Worm (Caenorhabditis elegans) whole organism, young adult: Measurements from ENCODE around the gene brp-1.

ENCODE experiments used
- B0019.2 ChIP-seq: fragments of 200-800 bp; sonication (Bioruptor generic); conservative IDR thresholded peaks from 2 replicates; pipeline ENCODE4 v1.3.6; 2022; ENCODE audit warnings: missing genetic modification reagents, missing genetic modification characterization, missing compliant biosample characterization
- F23B12.7 ChIP-seq: sonication (generic microtip); optimal IDR thresholded peaks from 2 replicates; lab custom pipeline; 2017; ENCODE audit warnings: missing genetic modification characterization, mild to moderate bottlenecking, missing compliant biosample characterization, antibody characterized with exemption, moderate library complexity; ENCODE audit not compliant: insufficient read depth
- F33H1.4 ChIP-seq: fragments of 200-800 bp; sonication (Bioruptor generic); IDR thresholded peaks from 2 replicates; pipeline ENCODE4 v1.3.6; 2022; ENCODE audit warnings: missing genetic modification reagents, missing genetic modification characterization, missing compliant biosample characterization
- F49E8.2 ChIP-seq: sonication (generic microtip); optimal IDR thresholded peaks from 3 replicates; lab custom pipeline; 2017; ENCODE audit warnings: missing genetic modification characterization, mild to moderate bottlenecking, missing compliant biosample characterization, antibody characterized with exemption, moderate library complexity; ENCODE audit not compliant: insufficient read depth
- F55B11.4 ChIP-seq: sonication (generic microtip); optimal IDR thresholded peaks from 2 replicates; lab custom pipeline; 2016; ENCODE audit warnings: missing compliant biosample characterization, missing genetic modification characterization, borderline replicate concordance; ENCODE audit not compliant: insufficient read depth
- F57C9.4 ChIP-seq: sonication (generic microtip); optimal IDR thresholded peaks from 2 replicates; lab custom pipeline; 2017; ENCODE audit warnings: mild to moderate bottlenecking, missing genetic modification characterization, missing compliant biosample characterization
- K11D2.4 ChIP-seq: fragments of 200-800 bp; sonication (Bioruptor generic); IDR thresholded peaks from 2 replicates; pipeline ENCODE4 v1.3.6; 2022; ENCODE audit warnings: missing genetic modification reagents, missing genetic modification characterization, missing compliant biosample characterization
- Y53G8AR.9 ChIP-seq: fragments of 200-800 bp; sonication (Bioruptor generic); conservative IDR thresholded peaks from 2 replicates; pipeline ENCODE4 v1.3.6; 2022; ENCODE audit warnings: missing genetic modification reagents, missing genetic modification characterization, missing compliant biosample characterization
- Y56A3A.18 ChIP-seq: fragments of 200-800 bp; sonication (Bioruptor generic); IDR thresholded peaks from 2 replicates; pipeline ENCODE4 v1.3.6; 2022; ENCODE audit warnings: missing genetic modification reagents, missing genetic modification characterization, missing compliant biosample characterization
- Y67H2A.10 ChIP-seq: fragments of 200-800 bp; sonication (Bioruptor generic); conservative IDR thresholded peaks from 2 replicates; pipeline ENCODE4 v1.3.6; 2022; ENCODE audit warnings: missing genetic modification reagents, missing genetic modification characterization, missing compliant biosample characterization
- akir-1 ChIP-seq: fragments of 200-800 bp; sonication (Bioruptor generic); optimal IDR thresholded peaks from 2 replicates; lab custom pipeline; 2018; ENCODE audit warnings: mild to moderate bottlenecking, missing genetic modification characterization, moderate library complexity, missing compliant biosample characterization
- aptf-2 ChIP-seq: fragments of 200-800 bp; sonication (Bioruptor generic); conservative IDR thresholded peaks from 2 replicates; pipeline ENCODE4 v1.3.6; 2022; ENCODE audit warnings: missing genetic modification reagents, missing genetic modification characterization, missing compliant biosample characterization
- aptf-3 ChIP-seq: fragments of 200-800 bp; sonication (Bioruptor generic); IDR thresholded peaks from 2 replicates; pipeline ENCODE4 v1.3.6; 2022; ENCODE audit warnings: missing genetic modification characterization, missing compliant biosample characterization
- atf-7 ChIP-seq: sonication (generic microtip); optimal IDR thresholded peaks from 2 replicates; lab custom pipeline; 2017; ENCODE audit warnings: mild to moderate bottlenecking, missing genetic modification characterization, missing compliant biosample characterization
- attf-6 ChIP-seq: fragments of 200-800 bp; sonication (Bioruptor generic); IDR thresholded peaks from 2 replicates; pipeline ENCODE4 v1.3.6; 2022; ENCODE audit warnings: missing genetic modification reagents, missing genetic modification characterization, missing compliant biosample characterization
- bed-1 ChIP-seq: fragments of 200-800 bp; sonication (Bioruptor generic); IDR thresholded peaks from 2 replicates; pipeline ENCODE4 v1.3.6; 2022; ENCODE audit warnings: missing genetic modification reagents, missing genetic modification characterization, missing compliant biosample characterization
- cebp-1 ChIP-seq, 2 experiments: fragments of 200-800 bp in 1 of 2; sonication (Bioruptor generic) in 1 of 2; sonication (generic microtip) in 1 of 2; IDR thresholded peaks in 1 of 2; optimal IDR thresholded peaks in 1 of 2; 2 replicates each; pipeline versions ENCODE4 v1.3.6 to Lab custom; 2017 to 2022; ENCODE audit warnings: missing compliant biosample characterization in 2 of 2, missing genetic modification characterization in 2 of 2, mild to moderate bottlenecking in 1 of 2, missing genetic modification reagents in 1 of 2, moderate library complexity in 1 of 2
- ceh-58 ChIP-seq: fragments of 200-800 bp; sonication (Bioruptor generic); IDR thresholded peaks from 2 replicates; pipeline ENCODE4 v1.3.6; 2022; ENCODE audit warnings: missing genetic modification characterization, missing compliant biosample characterization
- ceh-79 ChIP-seq: sonication (generic microtip); optimal IDR thresholded peaks from 2 replicates; lab custom pipeline; 2017; ENCODE audit warnings: mild to moderate bottlenecking, missing genetic modification characterization, missing compliant biosample characterization
- chd-7 ChIP-seq: sonication (generic microtip); optimal IDR thresholded peaks from 2 replicates; lab custom pipeline; 2016; ENCODE audit warnings: mild to moderate bottlenecking, missing genetic modification characterization, moderate library complexity, missing compliant biosample characterization
- dox-1 ChIP-seq: fragments of 200-800 bp; sonication (Bioruptor generic); IDR thresholded peaks from 2 replicates; pipeline ENCODE4 v1.3.6; 2022; ENCODE audit warnings: missing genetic modification reagents, missing genetic modification characterization, missing compliant biosample characterization
- efl-1 ChIP-seq: fragments of 150-350 bp; optimal IDR thresholded peaks from 2 replicates; lab custom pipeline; 2014; ENCODE audit warnings: missing biosample characterization, missing genetic modification reagents, missing genetic modification characterization
- egl-18 ChIP-seq: fragments of 200-800 bp; sonication (Bioruptor generic); IDR thresholded peaks from 2 replicates; pipeline ENCODE4 v1.3.6; 2022; ENCODE audit warnings: missing genetic modification reagents, missing genetic modification characterization, missing compliant biosample characterization
- egl-44 ChIP-seq: fragments of 200-800 bp; sonication (Bioruptor generic); IDR thresholded peaks from 2 replicates; pipeline ENCODE4 v1.3.6; 2022; ENCODE audit warnings: missing genetic modification reagents, missing genetic modification characterization, missing compliant biosample characterization
- ekl-4 ChIP-seq: fragments of 200-800 bp; sonication (Bioruptor generic); IDR thresholded peaks from 2 replicates; pipeline ENCODE4 v1.3.6; 2022; ENCODE audit warnings: missing genetic modification reagents, missing genetic modification characterization, missing compliant biosample characterization
- ets-4 ChIP-seq: fragments of 200-800 bp; sonication (Bioruptor generic); optimal IDR thresholded peaks from 2 replicates; lab custom pipeline; 2018; ENCODE audit warnings: mild to moderate bottlenecking, missing genetic modification characterization, missing compliant biosample characterization
- fkh-3 ChIP-seq: sonication (generic microtip); optimal IDR thresholded peaks from 2 replicates; lab custom pipeline; 2016; ENCODE audit warnings: mild to moderate bottlenecking, missing genetic modification characterization, missing compliant biosample characterization
- hlh-12 ChIP-seq: sonication (generic microtip); optimal IDR thresholded peaks from 2 replicates; lab custom pipeline; 2016; ENCODE audit warnings: missing genetic modification characterization, missing compliant biosample characterization
- hmg-1.2 ChIP-seq: fragments of 200-800 bp; sonication (Bioruptor generic); IDR thresholded peaks from 2 replicates; pipeline ENCODE4 v1.3.6; 2022; ENCODE audit warnings: missing genetic modification reagents, missing genetic modification characterization, missing compliant biosample characterization
- hsf-1 ChIP-seq: fragments of 200-800 bp; sonication (Bioruptor generic); IDR thresholded peaks from 2 replicates; pipeline ENCODE4 v1.3.6; 2022; ENCODE audit warnings: missing genetic modification reagents, missing genetic modification characterization, missing compliant biosample characterization
- lag-1 ChIP-seq: fragments of 200-800 bp; sonication (Bioruptor generic); IDR thresholded peaks from 2 replicates; pipeline ENCODE4 v1.3.6; 2022; ENCODE audit warnings: missing genetic modification reagents, missing genetic modification characterization, missing compliant biosample characterization
- lin-26 ChIP-seq: fragments of 200-800 bp; sonication (Bioruptor generic); IDR thresholded peaks from 2 replicates; pipeline ENCODE4 v1.3.6; 2022; ENCODE audit warnings: missing genetic modification reagents, missing genetic modification characterization, missing compliant biosample characterization
- lin-40 ChIP-seq: sonication (generic microtip); optimal IDR thresholded peaks from 2 replicates; lab custom pipeline; 2016; ENCODE audit warnings: missing genetic modification characterization, mild to moderate bottlenecking, missing compliant biosample characterization, missing genotype, missing genetic modification reagents
- lsl-1 ChIP-seq: fragments of 200-800 bp; sonication (Bioruptor generic); optimal IDR thresholded peaks from 2 replicates; lab custom pipeline; 2018; ENCODE audit warnings: mild to moderate bottlenecking, missing genetic modification characterization, moderate library complexity, missing compliant biosample characterization
- lsy-27 ChIP-seq: sonication (generic microtip); optimal IDR thresholded peaks from 2 replicates; lab custom pipeline; 2017; ENCODE audit warnings: missing genetic modification characterization, mild to moderate bottlenecking, missing compliant biosample characterization, antibody characterized with exemption, missing genotype, borderline replicate concordance; ENCODE audit not compliant: insufficient read depth
- madf-10 ChIP-seq: sonication (generic microtip); optimal IDR thresholded peaks from 2 replicates; lab custom pipeline; 2016; ENCODE audit warnings: mild to moderate bottlenecking, missing genetic modification characterization, missing compliant biosample characterization
- madf-6 ChIP-seq: fragments of 200-800 bp; sonication (Bioruptor generic); IDR thresholded peaks from 2 replicates; pipeline ENCODE4 v1.3.6; 2022; ENCODE audit warnings: missing genetic modification reagents, missing genetic modification characterization, missing compliant biosample characterization
- nfyb-1 ChIP-seq: fragments of 200-800 bp; sonication (Bioruptor generic); IDR thresholded peaks from 2 replicates; pipeline ENCODE4 v1.3.6; 2022; ENCODE audit warnings: missing genetic modification reagents, missing genetic modification characterization, missing compliant biosample characterization
- nhr-120 ChIP-seq: fragments of 200-800 bp; sonication (Bioruptor generic); IDR thresholded peaks from 2 replicates; pipeline ENCODE4 v1.3.6; 2022; ENCODE audit warnings: missing genetic modification characterization, missing compliant biosample characterization
- nhr-90 ChIP-seq: sonication (generic microtip); optimal IDR thresholded peaks from 2 replicates; lab custom pipeline; 2016; ENCODE audit warnings: missing genotype, mild to moderate bottlenecking, missing genetic modification characterization, missing compliant biosample characterization
- pbrm-1 ChIP-seq: fragments of 200-800 bp; sonication (Bioruptor generic); IDR thresholded peaks from 2 replicates; pipeline ENCODE4 v1.3.6; 2022; ENCODE audit warnings: missing genetic modification reagents, missing genetic modification characterization, missing compliant biosample characterization
- repo-1 ChIP-seq: sonication (generic microtip); optimal IDR thresholded peaks from 2 replicates; lab custom pipeline; 2017; ENCODE audit warnings: mild to moderate bottlenecking, missing genetic modification characterization, missing compliant biosample characterization
- tbx-9 ChIP-seq: sonication (generic microtip); optimal IDR thresholded peaks from 2 replicates; lab custom pipeline; 2016; ENCODE audit warnings: borderline replicate concordance, missing genetic modification characterization, inconsistent platforms, missing compliant biosample characterization
- xnd-1 ChIP-seq: sonication (generic microtip); optimal IDR thresholded peaks from 2 replicates; lab custom pipeline; 2016; ENCODE audit warnings: missing genotype, missing genetic modification reagents, missing genetic modification characterization, missing compliant biosample characterization
- zfh-2 ChIP-seq: fragments of 200-800 bp; sonication (Bioruptor generic); conservative IDR thresholded peaks from 2 replicates; pipeline ENCODE4 v1.3.6; 2022; ENCODE audit warnings: missing genetic modification reagents, missing genetic modification characterization, missing compliant biosample characterization
- ztf-18 ChIP-seq: sonication (generic microtip); optimal IDR thresholded peaks from 2 replicates; lab custom pipeline; 2016; ENCODE audit warnings: missing genotype, mild to moderate bottlenecking, missing genetic modification characterization, missing compliant biosample characterization
- ztf-22 ChIP-seq: fragments of 200-800 bp; sonication (Bioruptor generic); optimal IDR thresholded peaks from 2 replicates; lab custom pipeline; 2018; ENCODE audit warnings: mild to moderate bottlenecking, missing genetic modification characterization, moderate library complexity, missing compliant biosample characterization
- ztf-26 ChIP-seq: sonication (generic microtip); optimal IDR thresholded peaks from 2 replicates; lab custom pipeline; 2017; ENCODE audit warnings: missing genetic modification characterization, missing compliant biosample characterization
- ztf-6 ChIP-seq: fragments of 200-800 bp; sonication (Bioruptor generic); IDR thresholded peaks from 2 replicates; pipeline ENCODE4 v1.3.6; 2022; ENCODE audit warnings: missing genetic modification reagents, missing genetic modification characterization, missing compliant biosample characterization

The brp-1 gene

ce11 chrIII:11981539-11981938 is 38.8 kb upstream of the brp-1 start (continued):
- TF ChIP-seq lin-26, result no peak
- TF ChIP-seq atf-7, result no peak
- TF ChIP-seq B0019.2 (GFP tag; lab: Robert Waterston, UW), result no peak
- no peak for TF ChIP-seq madf-6 (GFP tag; lab: Robert Waterston, UW)
- TF ChIP-seq ekl-4 (GFP tag; lab: Robert Waterston, UW), result 0 out of 2 replicates have a peak, but pooled peaks have one; percentile 26
- TF ChIP-seq aptf-3 (GFP tag; lab: Robert Waterston, UW), result no peak
- TF ChIP-seq hsf-1 (GFP tag; lab: Robert Waterston, UW), result no peak
- no peak for TF ChIP-seq lag-1 (GFP tag; lab: Robert Waterston, UW)
- peak; percentile 43 for TF ChIP-seq dox-1 (GFP tag; lab: Robert Waterston, UW)
- no peak for TF ChIP-seq lsl-1 (GFP tag; lab: Kevin White, UChicago)
- TF ChIP-seq nfyb-1 (GFP tag; lab: Robert Waterston, UW), result peak; percentile 53; the same call in 1 of the 2 replicates
- TF ChIP-seq ets-4 (GFP tag; lab: Kevin White, UChicago), result no peak
- 0 out of 2 replicates have a peak, but pooled peaks have one; percentile 35 for TF ChIP-seq egl-44
- TF ChIP-seq chd-7 (tag; lab: Kevin White, UChicago), result no peak
- peak; percentile 94 for TF ChIP-seq zfh-2 (GFP tag; lab: Robert Waterston, UW)
- TF ChIP-seq aptf-2, result no peak
- TF ChIP-seq cebp-1 (GFP tag; IDR thresholded peaks at IDR 0.05; lab: Robert Waterston, UW), result no peak
- peak; percentile 43 for TF ChIP-seq cebp-1 (tag; optimal IDR thresholded peaks at IDR 0.05; lab: Kevin White, UChicago)
- no peak for TF ChIP-seq ztf-18 (tag; lab: Kevin White, UChicago)
- no peak for TF ChIP-seq ztf-22
- no peak for TF ChIP-seq ceh-79 (tag; lab: Kevin White, UChicago)
- TF ChIP-seq Y67H2A.10 (GFP tag; lab: Robert Waterston, UW), result no peak
- TF ChIP-seq K11D2.4 (GFP tag; lab: Robert Waterston, UW), result no peak
- no peak for TF ChIP-seq F49E8.2
- TF ChIP-seq nhr-90, result no peak
- peak; percentile 28; the same call in 1 of the 2 replicates for TF ChIP-seq hmg-1.2
- no peak for TF ChIP-seq repo-1 (tag; lab: Kevin White, UChicago)
- TF ChIP-seq F23B12.7, result peak; percentile 59
- TF ChIP-seq akir-1, result no peak
- TF ChIP-seq lsy-27, result no peak
- TF ChIP-seq pbrm-1 (GFP tag; lab: Robert Waterston, UW), result no peak
- no peak for TF ChIP-seq hlh-12 (tag; lab: Kevin White, UChicago)
- TF ChIP-seq bed-1 (GFP tag; lab: Robert Waterston, UW), result no peak
- TF ChIP-seq efl-1, result no peak
- no peak for TF ChIP-seq Y56A3A.18
- TF ChIP-seq madf-10 (tag; lab: Kevin White, UChicago), result peak; percentile 9
- no peak for TF ChIP-seq Y53G8AR.9 (GFP tag; lab: Robert Waterston, UW)
- no peak for TF ChIP-seq ztf-6 (GFP tag; lab: Robert Waterston, UW)
- TF ChIP-seq attf-6 (GFP tag; lab: Robert Waterston, UW), result no peak
- no peak for TF ChIP-seq F55B11.4 (tag; lab: Kevin White, UChicago)
- TF ChIP-seq tbx-9 (tag; lab: Kevin White, UChicago), result no peak
- TF ChIP-seq fkh-3 (tag; lab: Kevin White, UChicago), result no peak
- TF ChIP-seq F57C9.4 (tag; lab: Kevin White, UChicago), result no peak
- no peak for TF ChIP-seq egl-18 (GFP tag; lab: Robert Waterston, UW)
- no peak for TF ChIP-seq xnd-1
- TF ChIP-seq ceh-58, result no peak
- no peak for TF ChIP-seq ztf-26 (tag; lab: Kevin White, UChicago)
- no peak for TF ChIP-seq lin-40 (tag; lab: Kevin White, UChicago)
- TF ChIP-seq F33H1.4 (GFP tag; lab: Robert Waterston, UW), result no peak
- TF ChIP-seq nhr-120 (GFP tag; lab: Robert Waterston, UW), result no peak
